Worm (Caenorhabditis elegans) whole organism, midembryonic: ENCODE measurements around the gene K12D12.5.
A peak's percentile ranks its signal among the peaks of the same experiment; 100 is the strongest.

ENCODE experiments used
- T22C8.4 ChIP-seq: fragments of 200-800 bp; sonication (Bioruptor generic); IDR thresholded peaks from 2 replicates; pipeline ENCODE4 v1.3.6; 2022; ENCODE audit warnings: missing genetic modification characterization, missing compliant biosample characterization
- cog-1 ChIP-seq: sonication (generic microtip); optimal IDR thresholded peaks from 2 replicates; lab custom pipeline; 2016; ENCODE audit warnings: missing genetic modification characterization, missing compliant biosample characterization
- flt-1 ChIP-seq: fragments of 200-800 bp; sonication (Bioruptor generic); IDR thresholded peaks from 2 replicates; pipeline ENCODE4 v1.3.6; 2022; ENCODE audit warnings: missing genetic modification characterization, missing compliant biosample characterization
- klf-2 ChIP-seq: fragments of 200-800 bp; sonication (Bioruptor generic); conservative IDR thresholded peaks from 2 replicates; pipeline ENCODE4 v1.3.6; 2022; ENCODE audit warnings: missing genetic modification reagents, missing genetic modification characterization, missing compliant biosample characterization
- med-1 ChIP-seq: sonication (generic microtip); optimal IDR thresholded peaks from 2 replicates; lab custom pipeline; 2017; ENCODE audit warnings: missing genetic modification characterization, mild to moderate bottlenecking, missing compliant biosample characterization, antibody characterized with exemption, missing genetic modification reagents; ENCODE audit not compliant: insufficient read depth
- ref-1 ChIP-seq: fragments of 200-800 bp; sonication (Bioruptor generic); conservative IDR thresholded peaks from 2 replicates; pipeline ENCODE4 v1.3.6; 2022; ENCODE audit warnings: missing genetic modification reagents, missing genetic modification characterization, missing compliant biosample characterization
- tab-1 ChIP-seq: fragments of 200-800 bp; sonication (Bioruptor generic); IDR thresholded peaks from 2 replicates; pipeline ENCODE4 v1.3.6; 2022; ENCODE audit warnings: missing genetic modification characterization, missing compliant biosample characterization
- ztf-23 ChIP-seq: fragments of 200-800 bp; sonication (Bioruptor generic); IDR thresholded peaks from 2 replicates; pipeline ENCODE4 v1.3.6; 2022; ENCODE audit warnings: missing genetic modification reagents, missing genetic modification characterization, missing compliant biosample characterization
- ztf-29 ChIP-seq: fragments of 200-800 bp; sonication (Bioruptor generic); IDR thresholded peaks from 2 replicates; pipeline ENCODE4 v1.3.6; 2022; ENCODE audit warnings: missing genetic modification reagents, missing genetic modification characterization, missing compliant biosample characterization

Gene K12D12.5

DNA sequence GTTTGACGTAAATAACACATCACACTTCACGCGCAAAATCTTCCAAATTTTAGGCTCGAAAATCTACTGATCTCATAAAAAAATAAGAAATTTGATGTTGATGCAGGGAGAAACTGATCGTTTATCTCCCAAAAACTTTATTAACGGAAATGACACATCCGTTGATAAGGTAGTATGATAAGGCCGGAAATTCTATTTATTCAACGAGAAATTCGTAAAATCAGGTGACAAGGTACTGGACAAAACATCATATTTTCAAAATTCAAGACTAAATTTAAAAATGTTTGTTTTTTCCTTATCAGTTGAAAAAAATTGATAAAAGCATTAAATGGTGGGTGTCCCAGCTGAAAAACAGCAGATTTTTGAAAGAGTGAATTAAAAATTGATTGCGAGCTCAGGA lies 996 bp upstream of the K12D12.5 start:
- TF ChIP-seq klf-2 (no peak), tab-1 (GFP tag; lab: Robert Waterston, UW) (no peak)

DNA sequence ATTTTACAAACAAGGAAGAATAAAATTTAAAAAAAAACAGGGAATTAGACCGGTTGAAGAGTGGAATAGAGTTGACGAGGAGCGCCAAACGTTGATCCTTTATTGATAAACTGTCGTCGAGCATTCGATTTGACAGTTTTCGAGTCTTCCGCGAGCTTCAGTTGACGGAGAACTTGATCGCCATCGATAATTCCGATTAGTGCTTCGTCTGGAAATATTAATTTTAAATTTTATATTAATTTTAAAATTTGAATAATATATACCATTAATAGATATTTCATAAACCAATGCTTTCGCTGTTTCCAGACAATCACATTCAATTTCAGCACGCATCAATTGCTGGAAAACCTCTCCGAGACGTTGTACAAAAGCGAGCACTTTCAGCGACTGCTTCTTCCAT lies 4.8 kb downstream of the K12D12.5 start, which contains the start of gene K12D12.4:
K12D12.4 (minus strand) TSS at position 101 of the 400 bp plus-strand sequence.
- TF ChIP-seq flt-1 (no peak), T22C8.4 (no peak), klf-2 (no peak)

- TF ChIP-seq tab-1 (GFP tag; lab: Robert Waterston, UW) (no peak), T22C8.4 (no peak), med-1 (GFP tag; lab: Kevin White, UChicago) (no peak), ref-1 (GFP tag; lab: Robert Waterston, UW) (no peak), cog-1 (no peak), ztf-23 (GFP tag; lab: Robert Waterston, UW) (no peak), klf-2 (no peak), ztf-29 (GFP tag; lab: Robert Waterston, UW) (no peak), flt-1 (no peak)
Observed at ce11 chrII:11868234-11868633, 7.4 kb downstream of the K12D12.5 start, which contains the start of gene col-84. Gene col-84, plus strand, starts transcription at chrII:11868534.

- TF ChIP-seq klf-2, result no peak
- no peak for TF ChIP-seq T22C8.4
- no peak for TF ChIP-seq ztf-23 (GFP tag; lab: Robert Waterston, UW)
- no peak for TF ChIP-seq ref-1 (GFP tag; lab: Robert Waterston, UW)
- no peak for TF ChIP-seq tab-1 (GFP tag; lab: Robert Waterston, UW)
- no peak for TF ChIP-seq med-1 (GFP tag; lab: Kevin White, UChicago)
- no peak for TF ChIP-seq flt-1
- no peak for TF ChIP-seq ztf-29 (GFP tag; lab: Robert Waterston, UW)
- no peak for TF ChIP-seq cog-1
Observed at ce11 chrII:11868893-11869292, 8.1 kb downstream of the K12D12.5 start.

DNA sequence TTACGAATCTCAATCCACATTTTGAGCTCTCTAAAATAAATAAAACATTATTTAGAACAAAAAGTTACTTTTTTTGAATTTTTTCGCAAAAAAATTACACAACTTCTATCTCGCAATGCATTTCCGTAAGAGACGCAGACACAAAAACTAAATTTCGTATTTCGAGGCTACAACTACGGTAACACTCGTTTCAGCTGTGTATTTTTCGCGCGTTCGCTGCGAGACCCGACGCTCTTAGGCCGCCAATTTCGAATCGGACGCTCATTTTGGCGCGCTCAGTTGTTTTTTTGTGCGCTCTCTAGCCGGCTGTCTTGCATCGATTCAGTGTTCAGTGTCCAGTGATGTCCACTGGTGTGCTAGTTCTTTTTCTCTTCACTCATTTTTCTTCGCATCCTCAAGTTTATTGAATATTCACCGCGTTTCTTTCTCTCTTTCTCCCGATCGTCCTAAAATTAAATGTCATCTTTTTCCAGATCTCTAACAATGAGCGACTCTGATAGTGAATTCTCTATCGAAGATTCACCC lies 13.9 kb downstream of the K12D12.5 start, which contains the start of the genes npp-3 and top-2:
npp-3 (minus strand) TSS at position 115 of the 525 bp plus-strand sequence.
top-2 (plus strand) TSS at position 475 of the 525 bp plus-strand sequence.
- no peak for TF ChIP-seq flt-1
- TF ChIP-seq klf-2, result no peak
- peak; percentile 40; the same call in 1 of the 2 replicates for TF ChIP-seq ztf-29 (GFP tag; lab: Robert Waterston, UW)

DNA sequence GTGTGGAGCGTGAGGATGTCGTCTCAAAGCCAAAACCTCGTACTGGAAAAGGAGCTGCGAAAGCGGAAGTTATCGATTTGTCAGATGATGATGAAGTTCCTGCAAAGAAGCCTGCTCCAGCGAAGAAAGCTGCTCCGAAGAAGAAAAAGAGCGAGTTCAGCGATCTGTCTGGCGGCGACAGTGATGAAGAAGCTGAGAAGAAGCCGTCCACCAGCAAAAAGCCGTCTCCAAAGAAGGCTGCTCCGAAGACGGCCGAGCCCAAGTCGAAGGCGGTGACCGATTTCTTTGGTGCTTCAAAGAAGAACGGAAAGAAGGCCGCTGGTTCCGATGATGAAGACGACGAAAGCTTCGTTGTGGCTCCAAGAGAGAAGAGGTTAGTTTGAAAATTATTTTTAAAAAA lies 19.0 kb downstream of the K12D12.5 start:
- no peak for TF ChIP-seq ztf-29 (GFP tag; lab: Robert Waterston, UW)

DNA sequence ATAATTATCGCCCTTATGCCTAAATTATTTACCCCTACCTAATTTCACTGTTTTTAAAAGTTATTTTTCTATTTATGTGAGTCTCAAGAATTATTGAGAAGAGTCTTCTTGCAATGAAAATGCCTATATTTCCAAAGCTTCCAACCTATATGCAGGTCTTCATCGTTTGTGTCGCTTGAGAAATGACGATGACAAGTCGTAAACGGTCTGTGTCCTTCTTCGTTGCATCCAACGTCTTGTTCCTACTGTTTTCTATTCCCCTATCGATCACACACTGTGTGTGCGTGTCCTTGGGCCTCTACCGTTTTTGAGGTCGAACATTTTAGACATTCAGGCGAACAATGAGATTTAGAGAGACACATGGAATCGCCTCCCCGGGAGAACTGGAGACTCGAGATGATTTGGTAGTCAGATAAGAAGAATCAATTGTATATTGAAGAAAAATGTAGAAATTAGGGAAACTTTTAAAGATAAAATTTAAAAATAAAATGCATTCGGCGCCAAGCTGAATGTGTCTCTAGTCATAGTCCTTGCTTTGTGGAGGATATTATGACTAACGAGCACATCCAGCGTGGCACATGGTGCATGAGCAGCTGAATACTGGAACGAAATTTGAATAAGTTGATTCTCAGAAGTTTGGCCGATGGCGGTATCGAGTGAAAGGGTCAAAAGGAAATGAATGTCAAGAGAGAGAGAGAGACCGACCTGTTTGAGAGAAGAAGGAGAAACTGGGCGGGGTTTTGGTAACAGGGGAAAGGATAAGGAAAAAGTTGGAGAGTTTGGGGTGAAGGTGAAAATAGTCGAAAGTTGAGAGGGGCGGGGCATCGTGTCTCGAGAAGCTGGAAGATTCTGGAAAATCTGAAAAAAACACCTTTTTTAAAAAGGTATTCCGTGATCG lies 19.9 kb downstream of the K12D12.5 start:
- TF ChIP-seq tab-1 (GFP tag; lab: Robert Waterston, UW) (no peak), flt-1 (no peak), klf-2 (no peak), T22C8.4 (no peak), cog-1 (no peak), med-1 (GFP tag; lab: Kevin White, UChicago) (no peak), ztf-23 (GFP tag; lab: Robert Waterston, UW) (no peak), ztf-29 (GFP tag; lab: Robert Waterston, UW) (no peak), ref-1 (GFP tag; lab: Robert Waterston, UW) (no peak)

ce11 chrII:11883648-11884047 lies 22.8 kb downstream of the K12D12.5 start, which contains the start of gene ZK930.6:
Gene ZK930.6, plus strand, starts transcription at chrII:11883948.
- no peak for TF ChIP-seq ztf-29 (GFP tag; lab: Robert Waterston, UW)
- TF ChIP-seq tab-1 (GFP tag; lab: Robert Waterston, UW), result no peak
- TF ChIP-seq T22C8.4, result no peak
- no peak for TF ChIP-seq cog-1
- TF ChIP-seq flt-1, result no peak
- TF ChIP-seq klf-2, result no peak
- TF ChIP-seq med-1 (GFP tag; lab: Kevin White, UChicago), result no peak
- no peak for TF ChIP-seq ztf-23 (GFP tag; lab: Robert Waterston, UW)
- TF ChIP-seq ref-1 (GFP tag; lab: Robert Waterston, UW), result no peak

- TF ChIP-seq klf-2 (no peak), ztf-23 (GFP tag; lab: Robert Waterston, UW) (no peak), cog-1 (no peak), ref-1 (GFP tag; lab: Robert Waterston, UW) (no peak), T22C8.4 (no peak), tab-1 (GFP tag; lab: Robert Waterston, UW) (no peak), ztf-29 (GFP tag; lab: Robert Waterston, UW) (no peak), flt-1 (no peak), med-1 (GFP tag; lab: Kevin White, UChicago) (no peak)
Observed at ce11 chrII:11887724-11888123, 26.9 kb downstream of the K12D12.5 start.

DNA sequence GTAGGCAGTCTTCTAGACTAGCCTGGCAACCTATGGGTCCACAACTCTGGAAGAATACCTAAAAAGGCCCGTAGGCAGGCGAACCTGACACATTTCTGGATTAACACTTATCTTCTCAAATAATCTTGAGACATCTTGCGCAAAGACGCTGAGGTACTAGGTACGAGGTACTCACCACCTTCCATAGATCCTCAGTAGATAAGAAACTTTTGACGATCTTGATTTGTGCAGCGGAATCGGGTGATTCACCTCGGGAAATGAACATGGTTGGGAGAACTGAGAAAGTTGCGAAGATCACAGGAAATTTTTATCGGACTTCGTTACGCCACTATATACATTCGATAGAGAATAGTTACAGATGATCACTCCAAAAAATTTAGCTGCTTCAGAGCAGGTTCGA lies 27.3 kb downstream of the K12D12.5 start:
- TF ChIP-seq tab-1 (GFP tag; lab: Robert Waterston, UW) (no peak), klf-2 (no peak), T22C8.4 (no peak), ref-1 (GFP tag; lab: Robert Waterston, UW) (no peak), ztf-29 (GFP tag; lab: Robert Waterston, UW) (no peak), cog-1 (no peak), med-1 (GFP tag; lab: Kevin White, UChicago) (no peak), flt-1 (no peak), ztf-23 (GFP tag; lab: Robert Waterston, UW) (no peak)
